Fruit fly (Drosophila melanogaster): ENCODE data around the gene hyx.
A peak's percentile ranks its signal among the peaks of the same experiment; 100 is the strongest.

Gene hyx

DNA sequence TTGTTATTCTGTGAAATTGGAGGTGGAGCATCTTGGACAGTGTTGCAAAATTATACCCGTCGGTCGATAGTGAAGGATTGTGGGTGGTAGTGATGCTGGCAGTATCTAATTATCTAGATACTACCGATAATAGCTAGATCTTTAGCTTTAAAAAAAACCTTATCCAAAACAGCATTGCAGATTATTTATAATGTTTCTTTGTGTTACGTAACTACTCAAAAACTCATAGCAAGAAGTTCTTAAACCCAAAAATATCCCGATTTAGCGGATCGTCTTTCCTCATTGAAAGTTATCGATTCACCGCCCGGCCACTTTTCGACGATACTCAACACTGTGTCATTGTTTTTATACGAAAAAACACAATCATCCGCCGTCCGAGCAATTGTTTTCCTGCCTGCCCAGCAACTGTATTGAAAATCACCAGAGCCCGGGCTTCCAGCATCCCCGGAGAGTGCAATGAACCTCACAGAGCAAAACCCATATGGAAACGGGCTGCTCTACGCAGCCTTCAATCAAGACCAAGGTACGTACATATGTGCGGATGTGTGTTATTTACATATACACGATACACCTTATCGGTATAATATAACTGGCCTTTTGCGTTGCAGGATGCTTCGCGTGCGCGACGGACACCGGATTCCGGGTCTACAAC lies 45.5 kb upstream of the hyx start, which contains the start of gene CG11975 (continued):
- TF ChIP-seq CG10209 (GFP tag; optimal IDR thresholded peaks at IDR 0.05) (peak; percentile 47), trem (tag; optimal IDR thresholded peaks at IDR 0.05) (peak; percentile 74), nmo (GFP tag; optimal IDR thresholded peaks at IDR 0.05) (peak; percentile 86), bowl (GFP tag; IDR thresholded peaks at IDR 0.05) (no peak), lab (GFP tag; optimal IDR thresholded peaks at IDR 0.05) (peak; percentile 87), Hey (tag; optimal IDR thresholded peaks at IDR 0.05) (no peak), tgo (GFP tag; IDR thresholded peaks at IDR 0.05) (peak; percentile 86), dpn (GFP tag; optimal IDR thresholded peaks at IDR 0.05) (peak; percentile 85 to 90), pum (GFP tag; optimal IDR thresholded peaks at IDR 0.05) (peak; percentile 81), CoRest (tag; optimal IDR thresholded peaks at IDR 0.05) (peak; percentile 74), Scr (GFP tag; IDR thresholded peaks at IDR 0.05; ENCODE audit: partially characterized antibody) (peak; percentile 79), CG8290 (GFP tag; optimal IDR thresholded peaks at IDR 0.05) (peak; percentile 84), CG8290 (tag; optimal IDR thresholded peaks at IDR 0.05) (peak in 1 of 2 experiments; percentile 2), schlank (tag; optimal IDR thresholded peaks at IDR 0.05) (peak; percentile 37), CG11456 (GFP tag; IDR thresholded peaks at IDR 0.05) (peak; percentile 70; the same call in 2 of the 3 replicates), CG9609 (GFP tag; optimal IDR thresholded peaks at IDR 0.05) (peak; percentile 79), vnd (GFP tag; IDR thresholded peaks at IDR 0.05; ENCODE audit: partially characterized antibody) (peak; percentile 68), CG4820 (GFP tag; optimal IDR thresholded peaks at IDR 0.05) (peak; percentile 70), CG9215 (GFP tag; IDR thresholded peaks at IDR 0.05) (peak; percentile 79), CG15011 (GFP tag; optimal IDR thresholded peaks at IDR 0.05) (no peak), zen2 (GFP tag; IDR thresholded peaks at IDR 0.05; ENCODE audit: partially characterized antibody) (0 out of 3 replicates have a peak, but pooled peaks have one; percentile 26), Stat92E (GFP tag; optimal IDR thresholded peaks at IDR 0.05) (peak in 1 of 3 experiments; percentile 65), D19B (GFP tag; optimal IDR thresholded peaks at IDR 0.05) (peak; percentile 40), Antp (GFP tag; optimal IDR thresholded peaks at IDR 0.05) (peak; percentile 82), CG14667 (GFP tag; IDR thresholded peaks at IDR 0.05) (0 out of 2 replicates have a peak, but pooled peaks have one; percentile 12), unc-4 (GFP tag; IDR thresholded peaks at IDR 0.05; ENCODE audit: partially characterized antibody) (peak; percentile 77), Dfd (GFP tag; optimal IDR thresholded peaks at IDR 0.05) (no peak), disco-r (GFP tag; optimal IDR thresholded peaks at IDR 0.05) (peak; percentile 72), sna (GFP tag; IDR thresholded peaks at IDR 0.05; ENCODE audit: partially characterized antibody) (peak; percentile 60), h (optimal IDR thresholded peaks at IDR 0.05) (no peak), Atf-2 (GFP tag; optimal IDR thresholded peaks at IDR 0.05) (peak; percentile 70), CG10959 (GFP tag; IDR thresholded peaks at IDR 0.05) (0 out of 2 replicates have a peak, but pooled peaks have one; percentile 21), vfl (GFP tag; optimal IDR thresholded peaks at IDR 0.05) (peak; percentile 86), ac (GFP tag; optimal IDR thresholded peaks at IDR 0.05) (no peak), onecut (GFP tag; IDR thresholded peaks at IDR 0.05) (peak; percentile 85), gem (tag; optimal IDR thresholded peaks at IDR 0.05) (no peak), Sin3A (optimal IDR thresholded peaks at IDR 0.05) (peak; percentile 93), twi (tag; optimal IDR thresholded peaks at IDR 0.05) (peak; percentile 63), tap (tag; optimal IDR thresholded peaks at IDR 0.05) (no peak), D (optimal IDR thresholded peaks at IDR 0.05) (peak; percentile 57), D (GFP tag; optimal IDR thresholded peaks at IDR 0.05) (peak; percentile 16), CG11504 (tag; optimal IDR thresholded peaks at IDR 0.05) (no peak), gfzf (GFP tag; optimal IDR thresholded peaks at IDR 0.05) (peak; percentile 35), CG1647 (GFP tag; optimal IDR thresholded peaks at IDR 0.05) (peak; percentile 65), CG10543 (GFP tag; optimal IDR thresholded peaks at IDR 0.05) (peak; percentile 47), Opbp (GFP tag; IDR thresholded peaks at IDR 0.05; ENCODE audit: partially characterized antibody) (peak; percentile 55; the same call in 2 of the 3 replicates), CG10565 (GFP tag; optimal IDR thresholded peaks at IDR 0.05) (no peak), dysf (GFP tag; IDR thresholded peaks at IDR 0.05) (peak; percentile 70), NfI (GFP tag; optimal IDR thresholded peaks at IDR 0.05) (peak; percentile 68)
